Fruit fly (Drosophila melanogaster): ENCODE results near the gene CG42591.

The CG42591 gene

DNA sequence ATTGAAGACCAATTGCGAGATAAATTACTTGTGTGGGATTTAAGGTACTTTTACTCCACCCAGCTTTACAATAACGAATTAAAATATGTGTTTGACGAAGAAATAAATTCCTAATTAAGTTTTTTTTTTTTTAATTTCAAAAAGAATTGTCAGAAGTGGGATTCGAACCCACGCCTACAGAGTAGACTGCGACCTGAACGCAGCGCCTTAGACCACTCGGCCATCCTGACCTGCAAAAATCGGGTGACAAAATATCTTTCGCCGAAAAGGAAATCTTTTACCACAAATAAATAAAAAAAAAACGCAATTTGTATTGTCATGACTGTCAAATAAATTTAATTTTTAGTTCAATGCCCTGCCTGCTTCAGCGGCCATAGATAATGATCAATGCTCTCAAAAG lies 1.7 kb downstream of the CG42591 start:
- no peak for TF ChIP-seq insv (optimal IDR thresholded peaks at IDR 0.05)
- no peak for TF ChIP-seq Sin3A (optimal IDR thresholded peaks at IDR 0.05)

DNA sequence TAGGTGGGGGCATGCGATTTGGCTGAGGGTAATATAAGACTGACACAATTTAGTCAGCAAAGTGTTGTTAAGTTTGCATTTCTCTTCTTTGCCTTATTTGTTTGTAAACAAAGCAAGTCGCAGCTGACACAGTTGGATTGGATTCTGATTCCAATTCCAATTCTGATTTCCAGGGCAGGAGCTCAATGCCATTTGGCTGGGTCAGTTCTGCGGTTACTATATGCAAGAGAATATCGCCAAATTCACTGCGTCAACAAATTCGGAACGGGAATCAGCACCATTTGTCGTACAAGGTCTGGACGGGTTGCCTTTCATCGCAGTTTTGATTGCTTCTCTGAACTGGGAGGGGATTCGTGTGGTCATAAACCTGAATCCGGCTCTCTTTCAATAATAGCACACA lies 2.3 kb downstream of the CG42591 start:
- no peak for TF ChIP-seq h (optimal IDR thresholded peaks at IDR 0.05)
- TF ChIP-seq insv (optimal IDR thresholded peaks at IDR 0.05): no peak
- TF ChIP-seq Sin3A (optimal IDR thresholded peaks at IDR 0.05): no peak
- no peak for TF ChIP-seq psq (optimal IDR thresholded peaks at IDR 0.05)
- TF ChIP-seq Myc (optimal IDR thresholded peaks at IDR 0.05): no peak
- no peak for TF ChIP-seq ttk (optimal IDR thresholded peaks at IDR 0.05)

DNA sequence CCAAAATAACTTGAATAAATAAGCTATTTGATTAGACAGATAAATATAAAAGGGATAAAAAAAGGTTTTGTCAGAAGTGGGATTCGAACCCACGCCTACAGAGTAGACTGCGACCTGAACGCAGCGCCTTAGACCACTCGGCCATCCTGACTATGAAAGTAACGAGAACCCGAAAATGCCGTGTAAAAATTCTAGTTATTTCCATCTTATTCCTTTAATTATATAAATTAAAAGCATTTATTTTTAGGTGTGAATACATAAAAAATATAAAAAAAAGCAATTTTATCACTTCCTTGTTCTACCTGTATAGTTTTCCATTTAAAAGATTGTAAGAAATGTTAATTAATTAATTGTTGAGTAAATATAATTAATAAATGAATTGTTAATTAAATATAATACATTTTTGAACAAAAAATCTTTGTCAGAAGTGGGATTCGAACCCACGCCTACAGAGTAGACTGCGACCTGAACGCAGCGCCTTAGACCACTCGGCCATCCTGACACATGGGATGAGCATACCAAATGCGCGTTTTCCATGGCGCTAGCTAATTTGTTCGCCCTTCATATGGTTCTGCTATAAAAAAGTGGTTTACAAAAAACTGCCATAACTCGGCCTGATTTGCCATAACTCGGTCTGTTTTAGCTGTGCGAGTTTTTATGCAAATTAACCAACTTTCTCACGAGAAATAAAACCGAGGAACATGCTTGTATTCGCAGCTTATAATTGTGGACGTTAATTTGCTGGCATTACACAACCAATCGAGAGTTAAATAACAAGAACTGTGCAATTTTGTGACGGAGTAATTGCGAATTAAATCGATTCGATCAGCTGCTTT lies 4.0 kb downstream of the CG42591 start:
- TF ChIP-seq psq (optimal IDR thresholded peaks at IDR 0.05) (no peak), ttk (optimal IDR thresholded peaks at IDR 0.05) (no peak), Sin3A (optimal IDR thresholded peaks at IDR 0.05) (no peak), insv (optimal IDR thresholded peaks at IDR 0.05) (no peak), Myc (optimal IDR thresholded peaks at IDR 0.05) (no peak), h (optimal IDR thresholded peaks at IDR 0.05) (no peak)

DNA sequence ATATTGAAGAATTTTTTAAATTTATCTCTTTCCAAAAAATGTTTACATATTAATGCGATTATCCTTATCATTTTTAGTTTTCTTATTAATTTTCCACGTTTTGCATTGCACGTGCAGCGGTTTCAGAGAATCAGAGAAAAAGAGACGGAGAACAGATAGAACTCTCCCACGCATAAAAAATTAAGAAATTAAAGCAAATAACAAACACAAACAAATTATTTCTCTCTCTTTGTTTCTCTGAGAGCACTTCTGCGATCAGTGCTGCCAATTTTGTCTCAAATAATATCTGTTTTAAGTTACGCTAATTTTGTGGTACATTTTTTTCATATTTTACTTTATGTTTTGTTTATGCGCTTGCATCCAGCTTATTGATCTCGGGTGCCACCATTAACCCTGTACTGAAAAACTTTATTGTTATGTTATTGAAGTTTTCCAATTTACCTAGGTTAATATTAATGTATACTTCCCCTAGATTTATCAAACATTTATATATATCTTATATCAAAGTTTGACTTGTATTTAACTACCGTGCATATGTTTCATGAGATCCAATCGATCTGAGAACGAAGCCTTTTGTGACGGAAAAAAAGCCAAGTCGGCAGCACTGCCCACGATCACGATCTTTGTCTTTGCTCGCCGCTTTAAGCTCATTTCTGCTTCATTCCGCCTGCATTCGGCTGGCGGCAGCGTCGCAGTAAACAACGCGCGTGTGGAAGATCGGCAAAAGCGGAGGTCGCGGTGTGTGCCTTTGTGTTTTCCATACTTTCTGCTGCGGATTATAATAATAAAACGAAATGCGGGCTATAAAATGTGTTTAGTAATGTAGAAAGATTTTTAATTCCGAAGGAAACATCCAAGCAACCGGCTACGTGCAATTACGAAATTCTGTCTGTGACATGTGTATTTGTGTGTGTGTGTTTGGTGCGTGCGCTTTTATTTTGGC lies 6.3 kb downstream of the CG42591 start, which contains the start of gene Sarm:
TSS of gene Sarm (plus strand) at position 661 of the 943 bp plus-strand sequence.
- TF ChIP-seq ttk (optimal IDR thresholded peaks at IDR 0.05): no peak
- no peak for TF ChIP-seq h (optimal IDR thresholded peaks at IDR 0.05)

DNA sequence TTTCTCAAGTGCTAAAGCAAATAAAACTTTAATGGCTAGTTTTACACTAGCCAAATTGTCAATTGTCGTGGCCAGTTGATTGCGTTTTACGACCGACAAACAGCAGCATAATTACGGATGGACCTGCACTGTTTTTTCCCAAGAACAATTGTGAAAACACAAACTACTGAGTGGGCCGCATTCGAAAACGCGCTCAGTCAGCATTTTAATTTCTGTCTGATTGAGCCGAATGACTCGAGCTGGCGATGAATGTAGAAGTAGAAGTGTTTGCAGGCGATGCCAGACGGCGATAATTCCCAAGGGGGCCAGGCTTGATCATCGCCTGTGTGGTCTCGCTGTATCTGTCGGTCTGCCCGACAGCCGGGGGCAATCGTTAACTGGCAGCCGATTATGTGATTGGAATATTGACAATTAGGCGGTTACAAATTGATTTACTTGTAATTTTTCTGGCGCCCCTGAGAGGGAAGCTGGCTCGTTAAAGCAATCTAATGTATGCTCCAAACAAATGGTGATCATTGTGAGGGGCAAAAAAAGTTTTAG lies 10.1 kb downstream of the CG42591 start:
- TF ChIP-seq psq (optimal IDR thresholded peaks at IDR 0.05) (no peak), Myc (optimal IDR thresholded peaks at IDR 0.05) (no peak), ttk (optimal IDR thresholded peaks at IDR 0.05) (no peak), insv (optimal IDR thresholded peaks at IDR 0.05) (no peak), h (optimal IDR thresholded peaks at IDR 0.05) (no peak), Sin3A (optimal IDR thresholded peaks at IDR 0.05) (no peak)

DNA sequence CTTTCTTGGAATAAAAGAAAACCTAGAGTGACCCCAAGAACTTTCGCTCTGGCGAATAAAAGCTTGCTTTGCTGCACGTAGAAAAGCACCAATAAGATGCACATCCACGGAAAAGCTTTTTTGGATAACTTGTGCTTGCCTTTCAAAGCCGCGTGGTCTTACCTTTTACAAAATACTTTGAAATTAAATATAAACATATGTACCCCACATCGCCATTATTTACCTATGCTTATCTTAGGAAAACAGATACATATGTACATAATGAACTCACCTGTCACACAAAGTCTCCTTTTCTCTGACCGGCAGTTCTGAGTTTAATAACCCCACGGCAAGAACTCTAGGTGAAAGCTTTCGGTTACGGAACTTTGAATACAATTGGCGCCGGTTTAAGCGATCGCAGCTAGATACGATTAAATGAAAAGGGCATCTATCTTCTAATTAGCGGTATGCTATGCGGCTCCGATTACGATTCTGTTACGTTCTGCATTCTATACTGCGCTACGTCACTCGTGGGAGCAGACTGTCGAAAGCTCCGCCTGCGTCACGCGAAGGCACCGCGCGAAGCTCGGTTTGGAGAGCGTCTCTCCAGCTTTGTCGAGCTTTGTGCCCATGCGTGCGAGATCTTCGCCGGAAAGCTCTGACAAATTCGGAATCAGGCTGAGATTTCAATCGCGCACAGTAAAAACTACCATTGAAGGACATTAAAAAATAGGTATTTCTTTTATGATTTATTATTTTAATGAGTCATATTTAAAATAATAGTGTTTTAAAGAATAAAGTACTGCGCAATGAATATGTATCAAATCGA lies 11.4 kb downstream of the CG42591 start, which contains the start of gene bip1:
TSS of gene bip1 (minus strand) at position 524 of the 808 bp plus-strand sequence.
- TF ChIP-seq ttk (optimal IDR thresholded peaks at IDR 0.05) (no peak), Sin3A (optimal IDR thresholded peaks at IDR 0.05) (no peak), h (optimal IDR thresholded peaks at IDR 0.05) (no peak), Myc (optimal IDR thresholded peaks at IDR 0.05) (no peak), insv (optimal IDR thresholded peaks at IDR 0.05) (no peak), psq (optimal IDR thresholded peaks at IDR 0.05) (no peak)

DNA sequence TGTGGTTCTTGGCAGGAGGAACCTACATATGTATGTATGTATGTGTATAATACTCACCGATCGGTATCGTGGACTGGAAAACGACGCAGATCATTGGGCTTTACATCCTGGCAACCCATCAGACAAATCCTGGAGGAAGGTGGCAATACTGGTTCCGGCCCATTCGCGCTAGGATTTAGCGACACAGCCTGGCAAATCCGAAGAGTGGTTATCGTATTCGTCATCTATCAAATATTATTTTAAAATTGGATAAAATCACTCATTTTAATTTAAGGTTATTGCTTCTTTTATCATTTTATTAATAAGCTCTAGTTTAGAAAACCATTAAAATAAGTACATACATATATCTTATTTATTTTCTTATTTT lies 12.0 kb downstream of the CG42591 start:
- no peak for TF ChIP-seq ttk (optimal IDR thresholded peaks at IDR 0.05)
- no peak for TF ChIP-seq psq (optimal IDR thresholded peaks at IDR 0.05)
- TF ChIP-seq h (optimal IDR thresholded peaks at IDR 0.05): no peak

DNA sequence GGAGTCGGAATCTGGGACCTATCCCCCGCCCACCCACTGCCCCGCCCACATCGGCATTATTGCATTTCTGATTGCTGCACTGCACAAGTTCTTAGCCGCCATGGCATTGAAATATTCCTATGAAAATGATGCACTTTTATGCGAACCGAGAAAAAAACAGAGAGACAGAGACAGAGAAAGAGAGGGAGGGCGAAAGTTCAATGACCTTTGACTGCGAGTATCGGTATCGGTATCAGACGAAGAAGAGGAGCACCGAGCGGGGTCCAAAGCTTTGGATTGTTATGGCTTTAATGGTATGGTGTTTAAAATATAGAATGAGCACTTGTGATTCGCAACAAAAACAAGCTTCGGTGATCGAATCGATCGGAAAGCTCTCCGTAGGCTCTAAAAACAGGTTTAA lies 12.3 kb downstream of the CG42591 start:
- TF ChIP-seq Sin3A (optimal IDR thresholded peaks at IDR 0.05): no peak
- no peak for TF ChIP-seq Myc (optimal IDR thresholded peaks at IDR 0.05)
- TF ChIP-seq ttk (optimal IDR thresholded peaks at IDR 0.05): no peak
- TF ChIP-seq h (optimal IDR thresholded peaks at IDR 0.05): no peak
- TF ChIP-seq psq (optimal IDR thresholded peaks at IDR 0.05): no peak
- no peak for TF ChIP-seq insv (optimal IDR thresholded peaks at IDR 0.05)

DNA sequence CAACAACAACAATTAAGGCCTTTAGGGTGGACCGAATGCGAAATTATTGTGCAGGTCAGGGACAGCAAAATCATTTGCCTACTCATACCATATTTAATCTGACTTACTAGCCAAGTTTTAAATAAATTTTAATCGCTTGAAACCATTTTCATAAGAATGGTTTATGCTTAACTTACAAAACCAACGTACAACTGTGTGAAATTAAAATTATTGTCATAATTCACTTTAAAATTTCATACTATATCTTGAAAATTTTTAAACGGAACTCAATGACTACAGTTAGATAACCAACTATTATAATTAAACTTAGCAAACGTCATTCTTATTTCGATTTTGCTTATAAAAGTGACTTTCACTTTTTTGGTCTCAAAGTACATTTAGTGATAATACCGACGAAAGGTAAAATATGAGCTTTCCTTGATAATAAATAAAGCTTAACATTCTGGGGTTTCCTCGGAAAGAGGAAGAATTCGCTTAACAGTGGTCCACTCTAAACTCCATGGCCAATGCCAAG lies 13.0 kb downstream of the CG42591 start:
- TF ChIP-seq Myc (optimal IDR thresholded peaks at IDR 0.05) (no peak), Sin3A (optimal IDR thresholded peaks at IDR 0.05) (no peak), insv (optimal IDR thresholded peaks at IDR 0.05) (no peak), ttk (optimal IDR thresholded peaks at IDR 0.05) (no peak), h (optimal IDR thresholded peaks at IDR 0.05) (no peak), psq (optimal IDR thresholded peaks at IDR 0.05) (no peak)

DNA sequence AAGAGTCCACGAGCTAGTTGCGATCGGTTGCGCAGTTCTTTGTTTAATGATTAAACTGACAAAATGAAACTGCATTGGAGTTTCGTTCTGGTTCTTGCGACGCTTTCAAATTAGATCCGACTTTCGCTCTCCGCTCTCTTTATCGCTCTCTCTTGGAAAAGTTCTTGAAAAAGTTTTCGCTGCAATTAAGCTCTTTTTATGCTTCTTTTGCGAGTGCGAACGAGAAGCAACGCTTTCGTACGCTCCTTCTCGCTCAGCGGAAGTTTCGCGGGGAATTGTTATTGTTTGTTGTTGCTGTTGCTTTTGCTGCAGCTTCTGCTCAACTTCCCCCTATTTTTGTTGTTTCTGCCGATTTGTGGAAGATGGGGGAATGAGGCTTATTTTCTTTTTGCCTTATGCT lies 13.4 kb downstream of the CG42591 start:
- no peak for TF ChIP-seq Sin3A (optimal IDR thresholded peaks at IDR 0.05)
- no peak for TF ChIP-seq psq (optimal IDR thresholded peaks at IDR 0.05)
- no peak for TF ChIP-seq Myc (optimal IDR thresholded peaks at IDR 0.05)
- no peak for TF ChIP-seq h (optimal IDR thresholded peaks at IDR 0.05)
- no peak for TF ChIP-seq ttk (optimal IDR thresholded peaks at IDR 0.05)
- no peak for TF ChIP-seq insv (optimal IDR thresholded peaks at IDR 0.05)

DNA sequence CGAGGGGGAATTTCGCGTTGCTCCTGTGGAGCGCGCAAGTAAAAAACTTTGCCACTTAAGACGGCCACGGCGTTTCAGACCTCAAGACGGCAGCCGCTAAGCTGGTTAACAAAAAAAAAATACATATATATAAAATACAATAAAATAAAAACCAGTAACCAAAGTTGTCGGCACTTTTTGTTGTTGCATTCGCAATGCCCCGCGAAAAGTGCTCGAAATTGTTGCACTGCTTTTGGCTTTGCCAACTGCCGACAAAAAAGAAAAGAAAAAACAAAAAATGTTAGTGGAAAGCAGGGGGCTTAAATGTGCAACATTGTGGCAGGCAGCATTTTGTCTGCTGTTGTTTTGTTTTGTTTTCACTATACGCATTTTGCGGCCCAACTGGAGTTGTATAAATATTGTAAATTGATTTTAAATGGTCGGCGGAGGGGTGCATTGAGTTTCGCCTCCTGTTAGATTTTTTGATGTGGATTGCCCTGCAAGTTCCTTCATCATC lies 24.8 kb downstream of the CG42591 start:
- TF ChIP-seq ttk (optimal IDR thresholded peaks at IDR 0.05) (no peak), h (optimal IDR thresholded peaks at IDR 0.05) (no peak), Myc (optimal IDR thresholded peaks at IDR 0.05) (no peak), insv (optimal IDR thresholded peaks at IDR 0.05) (no peak), psq (optimal IDR thresholded peaks at IDR 0.05) (no peak), Sin3A (optimal IDR thresholded peaks at IDR 0.05) (no peak)

Measured in Kc167 (cell line).